Worm (Caenorhabditis elegans): ENCODE data around the gene C15H11.11.

Gene C15H11.11

ce11 chrV:14414964-14415564 lies at the start of gene C15H11.11, which contains the start of gene nxf-1:
C15H11.11 (plus strand) TSS chrV:14415499.
nxf-1 (minus strand) TSS chrV:14415014.
- no peak for TF ChIP-seq hlh-15 (tag; optimal IDR thresholded peaks at IDR 0.05)
- no peak for TF ChIP-seq K02D7.2 (tag; optimal IDR thresholded peaks at IDR 0.05)
- TF ChIP-seq hlh-30 (tag; optimal IDR thresholded peaks at IDR 0.05; ENCODE audit: insufficient read depth), result peak; percentile 97
- peak; percentile 6 for TF ChIP-seq ceh-31 (tag; optimal IDR thresholded peaks at IDR 0.05)
- peak; percentile 17 for TF ChIP-seq unc-42 (tag; optimal IDR thresholded peaks at IDR 0.05)
- TF ChIP-seq nfya-1 (tag; optimal IDR thresholded peaks at IDR 0.05), result peak; percentile 2
- TF ChIP-seq ztf-16 (tag; optimal IDR thresholded peaks at IDR 0.05), result no peak
- peak; percentile 4 for TF ChIP-seq ceh-30 (tag; optimal IDR thresholded peaks at IDR 0.05)
- TF ChIP-seq gmeb-2 (tag; optimal IDR thresholded peaks at IDR 0.05), result no peak
- no peak for TF ChIP-seq npax-4 (tag; optimal IDR thresholded peaks at IDR 0.05)

DNA sequence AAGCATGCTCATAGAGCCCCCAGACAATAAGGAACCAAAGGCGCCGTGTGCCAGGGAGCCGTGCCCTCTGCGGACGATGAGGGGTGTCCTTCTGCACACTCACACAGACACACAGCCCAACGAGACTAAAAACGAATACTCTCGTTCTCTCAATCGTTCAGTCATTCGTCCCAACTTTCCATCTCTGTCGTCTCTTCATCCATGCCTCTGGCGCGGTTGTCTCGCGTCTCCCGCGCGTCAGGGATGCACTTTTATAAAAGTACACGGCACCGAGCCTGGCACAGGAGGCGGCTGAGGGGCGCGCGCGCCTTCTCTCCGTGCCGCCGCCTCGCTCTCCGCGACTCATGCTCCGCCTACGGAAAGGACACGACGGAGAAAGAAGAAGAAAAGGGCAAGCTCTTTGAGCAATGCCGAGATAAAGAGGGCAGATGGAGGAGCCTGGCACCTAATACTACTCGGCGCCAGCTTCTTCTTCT lies 48.8 kb upstream of the C15H11.11 start:
- TF ChIP-seq rnt-1 (tag; optimal IDR thresholded peaks at IDR 0.05) (no peak), hlh-15 (tag; optimal IDR thresholded peaks at IDR 0.05) (no peak), ref-2 (tag; optimal IDR thresholded peaks at IDR 0.05) (peak; percentile 15), F13H6.1 (tag; optimal IDR thresholded peaks at IDR 0.05) (no peak), mec-3 (tag; optimal IDR thresholded peaks at IDR 0.05; ENCODE audit: borderline replicate concordance) (peak; percentile 55), fax-1 (tag; optimal IDR thresholded peaks at IDR 0.05) (no peak), dmd-4 (tag; optimal IDR thresholded peaks at IDR 0.05; ENCODE audit: borderline replicate concordance) (peak; percentile 1), ztf-16 (tag; optimal IDR thresholded peaks at IDR 0.05) (no peak), C08G9.2 (tag; optimal IDR thresholded peaks at IDR 0.05) (peak; percentile 42), pha-4 (tag; optimal IDR thresholded peaks at IDR 0.05) (no peak), tbx-2 (tag; optimal IDR thresholded peaks at IDR 0.05) (no peak), pqm-1 (tag; optimal IDR thresholded peaks at IDR 0.05) (no peak), sdc-2 (tag; optimal IDR thresholded peaks at IDR 0.05) (peak; percentile 2), pax-1 (tag; optimal IDR thresholded peaks at IDR 0.05) (no peak), ceh-45 (GFP tag; IDR thresholded peaks at IDR 0.05) (no peak), ama-1 (optimal IDR thresholded peaks at IDR 0.05) (no peak), hlh-6 (tag; optimal IDR thresholded peaks at IDR 0.05) (no peak)

- no peak for TF ChIP-seq ceh-2 (tag; optimal IDR thresholded peaks at IDR 0.05)
- TF ChIP-seq ama-1 (optimal IDR thresholded peaks at IDR 0.05), result no peak
- TF ChIP-seq ceh-34 (tag; optimal IDR thresholded peaks at IDR 0.05), result no peak
- no peak for TF ChIP-seq che-1 (tag; optimal IDR thresholded peaks at IDR 0.05)
- no peak for TF ChIP-seq hlh-6 (tag; optimal IDR thresholded peaks at IDR 0.05)
- no peak for TF ChIP-seq gmeb-2 (tag; optimal IDR thresholded peaks at IDR 0.05)
- no peak for TF ChIP-seq hlh-8 (tag; optimal IDR thresholded peaks at IDR 0.05)
- no peak for TF ChIP-seq nfya-1 (tag; optimal IDR thresholded peaks at IDR 0.05)
- no peak for TF ChIP-seq fax-1 (tag; optimal IDR thresholded peaks at IDR 0.05)
These were observed 46.8 kb upstream of the C15H11.11 start for ce11 chrV:14368272-14369052.

DNA sequence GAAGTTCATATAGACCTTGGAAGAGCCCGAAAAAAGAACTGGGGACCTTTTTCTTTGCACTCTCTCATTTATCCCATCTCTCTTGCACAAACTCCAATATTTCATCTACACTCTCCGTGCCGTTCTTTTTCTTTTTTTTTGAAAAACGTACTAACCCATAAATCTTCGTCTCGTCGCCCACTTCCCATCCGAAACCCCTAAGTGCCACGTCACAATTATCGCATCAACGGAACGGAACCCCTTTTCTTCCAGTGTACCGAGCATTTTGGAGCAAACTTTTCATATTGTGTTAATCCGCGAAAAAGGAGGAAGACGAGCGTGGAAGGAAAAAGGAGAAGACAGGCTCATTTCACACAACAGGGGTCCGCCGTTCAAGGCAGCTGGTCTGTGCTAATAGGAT lies 45.9 kb upstream of the C15H11.11 start:
- TF ChIP-seq unc-3 (GFP tag; conservative IDR thresholded peaks at IDR 0.05) (no peak), unc-3 (tag; optimal IDR thresholded peaks at IDR 0.05) (no peak), Y22D7AL.16 (tag; optimal IDR thresholded peaks at IDR 0.05) (no peak), ceh-34 (tag; optimal IDR thresholded peaks at IDR 0.05) (no peak), unc-86 (tag; optimal IDR thresholded peaks at IDR 0.05) (no peak), pros-1 (tag; optimal IDR thresholded peaks at IDR 0.05) (no peak), ttx-3 (tag; optimal IDR thresholded peaks at IDR 0.05) (no peak), nhr-11 (tag; optimal IDR thresholded peaks at IDR 0.05) (no peak), K02D7.2 (tag; optimal IDR thresholded peaks at IDR 0.05) (no peak), ceh-14 (tag; optimal IDR thresholded peaks at IDR 0.05) (no peak), ets-4 (tag; optimal IDR thresholded peaks at IDR 0.05) (no peak), tbx-7 (tag; optimal IDR thresholded peaks at IDR 0.05) (no peak), ceh-9 (tag; optimal IDR thresholded peaks at IDR 0.05) (no peak)

All from whole organism, late embryonic.